Fruit fly (Drosophila melanogaster) whole organism, embryonic: ENCODE data around the gene CG13127.
A peak's percentile ranks its signal among the peaks of the same experiment; 100 is the strongest.

ENCODE experiments used
- CG10979 ChIP-seq: fragments of 200-800 bp; sonication (Bioruptor generic); optimal IDR thresholded peaks from 2 replicates; lab custom pipeline; 2018; ENCODE audit warnings: missing biosample characterization, mild to moderate bottlenecking, missing genetic modification characterization, moderate library complexity
- CG12071 ChIP-seq: fragments of 200-800 bp; sonication (Bioruptor generic); optimal IDR thresholded peaks from 3 replicates; lab custom pipeline; 2018; ENCODE audit warnings: missing biosample characterization, mild to moderate bottlenecking, missing genetic modification characterization
- CG12104 ChIP-seq: fragments of 200-800 bp; sonication (Bioruptor generic); optimal IDR thresholded peaks from 3 replicates; lab custom pipeline; 2016; ENCODE audit warnings: missing biosample characterization, missing genetic modification characterization
- CG12391 ChIP-seq: fragments of 200-800 bp; sonication (Bioruptor generic); optimal IDR thresholded peaks from 3 replicates; lab custom pipeline; 2018; ENCODE audit warnings: missing biosample characterization, mild to moderate bottlenecking, missing genetic modification characterization, moderate library complexity
- CG14667 ChIP-seq: fragments of 200-800 bp; sonication (Bioruptor generic); IDR thresholded peaks from 2 replicates; pipeline ENCODE4 v1.3.6; 2022; ENCODE audit warnings: missing biosample characterization, missing genetic modification characterization
- CG14710 ChIP-seq: fragments of 200-800 bp; sonication (Bioruptor generic); optimal IDR thresholded peaks from 3 replicates; lab custom pipeline; 2019; ENCODE audit warnings: missing biosample characterization, mild to moderate bottlenecking, missing genetic modification characterization, moderate library complexity
- CG15696 ChIP-seq: fragments of 200-800 bp; sonication (Bioruptor generic); optimal IDR thresholded peaks from 2 replicates; lab custom pipeline; 2019; ENCODE audit warnings: missing biosample characterization, mild to moderate bottlenecking, missing genetic modification characterization, moderate library complexity
- CG1603 ChIP-seq: fragments of 200-800 bp; sonication (Bioruptor generic); optimal IDR thresholded peaks from 2 replicates; lab custom pipeline; 2019; ENCODE audit warnings: missing biosample characterization, mild to moderate bottlenecking, missing genetic modification characterization, moderate library complexity
- CG1792 ChIP-seq: fragments of 200-800 bp; sonication (Bioruptor generic); optimal IDR thresholded peaks from 2 replicates; lab custom pipeline; 2016; ENCODE audit warnings: missing biosample characterization, missing genetic modification characterization
- CG30403 ChIP-seq: fragments of 200-800 bp; sonication (Bioruptor generic); optimal IDR thresholded peaks from 3 replicates; lab custom pipeline; 2016; ENCODE audit warnings: missing biosample characterization, missing genetic modification characterization
- CG30431 ChIP-seq: fragments of 200-800 bp; sonication (Bioruptor generic); optimal IDR thresholded peaks from 2 replicates; lab custom pipeline; 2017; ENCODE audit warnings: missing biosample characterization, missing genetic modification characterization
- CG42726 ChIP-seq: fragments of 200-800 bp; sonication (Bioruptor generic); IDR thresholded peaks from 2 replicates; pipeline ENCODE4 v1.3.6; 2022; ENCODE audit warnings: missing biosample characterization, missing genetic modification characterization; ENCODE audit not compliant: partially characterized antibody
- CG4360 ChIP-seq: fragments of 200-800 bp; sonication (Bioruptor generic); IDR thresholded peaks from 2 replicates; pipeline ENCODE4 v1.3.6; 2022; ENCODE audit warnings: missing biosample characterization, missing genetic modification characterization
- CG4617 ChIP-seq: fragments of 200-800 bp; sonication (Bioruptor generic); optimal IDR thresholded peaks from 3 replicates; lab custom pipeline; 2016; ENCODE audit warnings: missing biosample characterization, missing genetic modification characterization, borderline replicate concordance
- CG6689 ChIP-seq: fragments of 200-800 bp; sonication (Bioruptor generic); IDR thresholded peaks from 2 replicates; pipeline ENCODE4 v1.3.6; 2022; ENCODE audit warnings: missing biosample characterization, missing genetic modification characterization
- CG6813 ChIP-seq: fragments of 200-800 bp; sonication (Bioruptor generic); optimal IDR thresholded peaks from 2 replicates; lab custom pipeline; 2017; ENCODE audit warnings: missing biosample characterization, missing genetic modification characterization, mild to moderate bottlenecking, moderate library complexity, missing genetic modification reagents
- CHES-1-like ChIP-seq: fragments of 200-800 bp; sonication (Bioruptor generic); optimal IDR thresholded peaks from 2 replicates; lab custom pipeline; 2016; ENCODE audit warnings: missing biosample characterization, missing genetic modification characterization
- Deaf1 ChIP-seq: fragments of 200-800 bp; optimal IDR thresholded peaks from 3 replicates; lab custom pipeline; 2019; ENCODE audit warnings: missing biosample characterization, mild to moderate bottlenecking, missing genetic modification characterization, moderate library complexity
- Dip2 ChIP-seq: fragments of 200-800 bp; sonication (Bioruptor generic); IDR thresholded peaks from 2 replicates; pipeline ENCODE4 v1.3.6; 2022; ENCODE audit warnings: missing biosample characterization, missing genetic modification characterization
- Doc2 ChIP-seq: fragments of 200-800 bp; sonication (Bioruptor generic); IDR thresholded peaks from 2 replicates; pipeline ENCODE4 v1.3.6; 2022; ENCODE audit warnings: missing biosample characterization, missing genetic modification characterization
- Drgx ChIP-seq: fragments of 200-800 bp; sonication (Bioruptor generic); IDR thresholded peaks from 2 replicates; pipeline ENCODE4 v1.3.6; 2022; ENCODE audit warnings: missing biosample characterization, missing genetic modification characterization
- HLH4C ChIP-seq: fragments of 200-800 bp; sonication (Bioruptor generic); IDR thresholded peaks from 3 replicates; pipeline ENCODE4 v1.3.6; 2022; ENCODE audit warnings: missing biosample characterization, missing genetic modification characterization; ENCODE audit not compliant: partially characterized antibody
- Hr3 ChIP-seq: fragments of 200-800 bp; sonication (Bioruptor generic); optimal IDR thresholded peaks from 3 replicates; lab custom pipeline; 2016; ENCODE audit warnings: missing biosample characterization, missing genetic modification characterization
- Hr39 ChIP-seq: fragments of >200 bp; optimal IDR thresholded peaks from 2 replicates; lab custom pipeline; 2017
- Lhr ChIP-seq: fragments of 200-800 bp; sonication (Bioruptor generic); optimal IDR thresholded peaks from 3 replicates; lab custom pipeline; 2017; ENCODE audit warnings: mild to moderate bottlenecking, missing biosample characterization, missing genetic modification reagents, missing genetic modification characterization
- NfI ChIP-seq: fragments of 200-800 bp; sonication (Bioruptor generic); optimal IDR thresholded peaks from 3 replicates; lab custom pipeline; 2018; ENCODE audit warnings: missing biosample characterization, mild to moderate bottlenecking, missing genetic modification characterization, moderate library complexity
- Oaz ChIP-seq: fragments of 200-800 bp; sonication (Bioruptor generic); IDR thresholded peaks from 2 replicates; pipeline ENCODE4 v1.3.6; 2022; ENCODE audit warnings: missing biosample characterization, missing genetic modification characterization
- Pdp1 ChIP-seq, 2 experiments: fragments of 200-800 bp; sonication (Bioruptor generic); optimal IDR thresholded peaks; 3 replicates each; lab custom pipeline; 2016; ENCODE audit warnings: missing biosample characterization in 2 of 2, missing genetic modification characterization in 2 of 2, mild to moderate bottlenecking in 1 of 2, moderate library complexity in 1 of 2
- Poxn ChIP-seq: fragments of 200-800 bp; sonication (Bioruptor generic); IDR thresholded peaks from 2 replicates; pipeline ENCODE4 v1.3.6; 2022; ENCODE audit warnings: missing biosample characterization, missing genetic modification characterization
- Rx ChIP-seq: fragments of 200-800 bp; sonication (Bioruptor generic); IDR thresholded peaks from 2 replicates; pipeline ENCODE4 v1.3.6; 2022; ENCODE audit warnings: missing biosample characterization, missing genetic modification characterization
- Sin3A ChIP-seq: fragments of >200 bp; optimal IDR thresholded peaks from 2 replicates; lab custom pipeline; 2018
- Sox102F ChIP-seq: fragments of 200-800 bp; sonication (Bioruptor generic); optimal IDR thresholded peaks from 2 replicates; lab custom pipeline; 2018; ENCODE audit warnings: missing biosample characterization, mild to moderate bottlenecking, missing genetic modification characterization, moderate library complexity
- Stat92E ChIP-seq, 3 experiments: fragments of >200 bp in 2 of 3; fragments of 200-800 bp in 1 of 3; sonication (Bioruptor generic) in 1 of 3; optimal IDR thresholded peaks; 2 replicates each; lab custom pipeline; 2017 to 2019; ENCODE audit warnings: missing biosample characterization in 3 of 3, missing genetic modification characterization in 3 of 3, mild to moderate bottlenecking in 1 of 3, moderate library complexity in 1 of 3
- aop ChIP-seq: fragments of 200-800 bp; sonication (Bioruptor generic); IDR thresholded peaks from 2 replicates; pipeline ENCODE4 v1.3.6; 2022; ENCODE audit warnings: missing biosample characterization, missing genetic modification characterization
- ash1 ChIP-seq: fragments of 200-800 bp; sonication (Bioruptor generic); optimal IDR thresholded peaks from 2 replicates; lab custom pipeline; 2018; ENCODE audit warnings: missing biosample characterization, mild to moderate bottlenecking, missing genetic modification characterization
- bcd ChIP-seq: fragments of 200-800 bp; sonication (Bioruptor generic); optimal IDR thresholded peaks from 2 replicates; lab custom pipeline; 2017; ENCODE audit warnings: missing biosample characterization, mild to moderate bottlenecking, missing genetic modification characterization
- chinmo ChIP-seq: fragments of 200-800 bp; sonication (Bioruptor generic); IDR thresholded peaks from 4 replicates; pipeline ENCODE4 v1.3.6; 2022; ENCODE audit warnings: missing biosample characterization, missing genetic modification characterization; ENCODE audit not compliant: partially characterized antibody
- dati ChIP-seq: fragments of 200-800 bp; sonication (Bioruptor generic); IDR thresholded peaks from 2 replicates; pipeline ENCODE4 v1.3.6; 2022; ENCODE audit warnings: missing biosample characterization, missing genetic modification characterization
- ems ChIP-seq: fragments of 200-800 bp; sonication (Bioruptor generic); optimal IDR thresholded peaks from 3 replicates; lab custom pipeline; 2016; ENCODE audit warnings: missing biosample characterization, missing genetic modification characterization
- exex ChIP-seq: fragments of 200-800 bp; sonication (Bioruptor generic); optimal IDR thresholded peaks from 4 replicates; lab custom pipeline; 2018; ENCODE audit warnings: missing biosample characterization, mild to moderate bottlenecking, missing genetic modification characterization, moderate library complexity
- gcm2 ChIP-seq: fragments of 200-800 bp; sonication (Bioruptor generic); optimal IDR thresholded peaks from 2 replicates; lab custom pipeline; 2016; ENCODE audit warnings: missing biosample characterization, missing genetic modification characterization
- lilli ChIP-seq: fragments of 200-800 bp; sonication (Bioruptor generic); optimal IDR thresholded peaks from 3 replicates; lab custom pipeline; 2016; ENCODE audit warnings: missing biosample characterization, missing genetic modification characterization
- pb ChIP-seq: fragments of 200-800 bp; sonication (Bioruptor generic); optimal IDR thresholded peaks from 3 replicates; lab custom pipeline; 2016; ENCODE audit warnings: missing biosample characterization, missing genetic modification characterization
- row ChIP-seq: fragments of 200-800 bp; sonication (Bioruptor generic); IDR thresholded peaks from 3 replicates; pipeline ENCODE4 v1.3.6; 2022; ENCODE audit warnings: missing biosample characterization, missing genetic modification characterization
- sc ChIP-seq, 3 experiments: fragments of >200 bp in 2 of 3; fragments of 200-800 bp in 1 of 3; sonication (Bioruptor generic) in 1 of 3; optimal IDR thresholded peaks; 2 replicates in 2 of 3; 3 replicates in 1 of 3; lab custom pipeline; 2017; ENCODE audit warnings: mild to moderate bottlenecking in 1 of 3, missing biosample characterization in 1 of 3, missing genetic modification characterization in 1 of 3, missing genetic modification reagents in 1 of 3
- sim ChIP-seq: fragments of 200-800 bp; sonication (Bioruptor generic); IDR thresholded peaks from 2 replicates; pipeline ENCODE4 v1.3.6; 2022; ENCODE audit warnings: missing biosample characterization, missing genetic modification characterization
- ssp ChIP-seq: fragments of 200-800 bp; sonication (Bioruptor generic); IDR thresholded peaks from 2 replicates; pipeline ENCODE4 v1.3.6; 2022; ENCODE audit warnings: missing biosample characterization, missing genetic modification characterization
- trem ChIP-seq: fragments of 200-800 bp; optimal IDR thresholded peaks from 3 replicates; lab custom pipeline; 2019; ENCODE audit warnings: missing biosample characterization, mild to moderate bottlenecking, missing genetic modification characterization, moderate library complexity

Gene CG13127

dm6 chr2L:10009800-10010658 lies 16.4 kb upstream of the CG13127 start (continued):
- TF ChIP-seq row (GFP tag; lab: Robert Waterston, UW) (peak; percentile 98), Dip2 (GFP tag; lab: Robert Waterston, UW) (no peak; the same call in 1 of the 2 replicates), Rx (peak; percentile 97), CG15696 (tag; lab: Kevin White, UChicago) (peak; percentile 90), CG14710 (tag; lab: Kevin White, UChicago) (peak; percentile 89), ash1 (peak; percentile 94), CG12071 (GFP tag; lab: Kevin White, UChicago) (peak; percentile 97), CG4360 (GFP tag; lab: Robert Waterston, UW) (peak; percentile 98), CG6813 (peak; percentile 97), aop (GFP tag; lab: Robert Waterston, UW) (peak; percentile 94), Deaf1 (tag; lab: Kevin White, UChicago) (peak; percentile 80), CG30403 (GFP tag; lab: Kevin White, UChicago) (peak; percentile 98), Drgx (GFP tag; lab: Robert Waterston, UW) (peak; percentile 99), CG1603 (tag; lab: Kevin White, UChicago) (peak; percentile 98), trem (tag; lab: Kevin White, UChicago) (peak; percentile 84), pb (GFP tag; lab: Kevin White, UChicago) (peak; percentile 97), exex (tag; lab: Kevin White, UChicago) (no peak), CG6689 (peak; percentile 94), ssp (GFP tag; lab: Robert Waterston, UW) (peak; percentile 90), CHES-1-like (GFP tag; lab: Kevin White, UChicago) (peak; percentile 98), Hr3 (GFP tag; lab: Kevin White, UChicago) (peak; percentile 95), ems (GFP tag; lab: Kevin White, UChicago) (peak; percentile 96), gcm2 (GFP tag; lab: Kevin White, UChicago) (peak; percentile 92), Poxn (peak; percentile 90), sc (optimal IDR thresholded peaks at IDR 0.05; lab: Kevin White, UChicago) (no peak), sc (GFP tag; optimal IDR thresholded peaks at IDR 0.05; lab: Kevin White, UChicago) (peak; percentile 85), HLH4C (GFP tag; lab: Robert Waterston, UW) (no peak), sim (GFP tag; lab: Robert Waterston, UW) (peak; percentile 90), chinmo (peak; percentile 92; the same call in 3 of the 4 replicates)
- TF ChIP-seq, all 482 proteins: peak for 430

dm6 chr2L:10017363-10017762 lies 9.1 kb upstream of the CG13127 start, which contains the start of gene CG13131:
Gene CG13131, minus strand, starts transcription at chr2L:10017463.
- TF ChIP-seq Doc2: no peak

- TF ChIP-seq CG14667 (GFP tag; lab: Robert Waterston, UW): no peak
- no peak for TF ChIP-seq Pdp1 (GFP tag; optimal IDR thresholded peaks at IDR 0.05; lab: Kevin White, UChicago)
- no peak for TF ChIP-seq NfI (GFP tag; lab: Kevin White, UChicago)
- no peak for TF ChIP-seq Stat92E (GFP tag; optimal IDR thresholded peaks at IDR 0.05; lab: Kevin White, UChicago)
- no peak for TF ChIP-seq Hr39
- TF ChIP-seq bcd: no peak
- no peak for TF ChIP-seq CG42726 (GFP tag; lab: Robert Waterston, UW)
- TF ChIP-seq CG4617 (GFP tag; lab: Kevin White, UChicago): no peak
- no peak for TF ChIP-seq CG12391 (tag; lab: Kevin White, UChicago)
- TF ChIP-seq dati (GFP tag; lab: Robert Waterston, UW): no peak
- TF ChIP-seq CG10979: no peak
- no peak for TF ChIP-seq CG1792
- no peak for TF ChIP-seq Sin3A
- TF ChIP-seq Lhr (GFP tag; lab: Kevin White, UChicago): no peak
- TF ChIP-seq CG30431 (GFP tag; lab: Kevin White, UChicago): no peak
- TF ChIP-seq Sox102F (GFP tag; lab: Kevin White, UChicago): no peak
- TF ChIP-seq lilli: no peak
- TF ChIP-seq Oaz (GFP tag; lab: Robert Waterston, UW): no peak
- TF ChIP-seq CG12104 (GFP tag; lab: Kevin White, UChicago): no peak
These were observed 5.9 kb downstream of the CG13127 start, which contains the start of gene obst-B for dm6 chr2L:10032415-10032814. Gene obst-B, plus strand, starts transcription at chr2L:10032690.
